Fruit fly (Drosophila melanogaster) whole organism, adult: Measurements from ENCODE around the gene CG17929.

Experiments
- CG11617 ChIP-seq: fragments of 200-800 bp; sonication (Bioruptor generic); optimal IDR thresholded peaks from 2 replicates; lab custom pipeline; 2017; ENCODE audit warnings: mild to moderate bottlenecking, missing biosample characterization, missing genetic modification reagents, missing genetic modification characterization
- CG12768 ChIP-seq: fragments of 200-800 bp; sonication (Bioruptor generic); optimal IDR thresholded peaks from 2 replicates; lab custom pipeline; 2017; ENCODE audit warnings: missing biosample characterization, missing genetic modification characterization, mild to moderate bottlenecking, moderate library complexity, missing genetic modification reagents
- CG14711 ChIP-seq: fragments of 200-800 bp; sonication (Bioruptor generic); optimal IDR thresholded peaks from 2 replicates; lab custom pipeline; 2018; ENCODE audit warnings: missing biosample characterization, mild to moderate bottlenecking, missing genetic modification characterization, moderate library complexity
- CG1620 ChIP-seq: fragments of 200-800 bp; sonication (Bioruptor generic); optimal IDR thresholded peaks from 2 replicates; lab custom pipeline; 2016; ENCODE audit warnings: missing biosample characterization, missing genetic modification characterization
- CG33017 ChIP-seq: fragments of 200-800 bp; sonication (Bioruptor generic); optimal IDR thresholded peaks from 2 replicates; lab custom pipeline; 2018; ENCODE audit warnings: missing biosample characterization, mild to moderate bottlenecking, missing genetic modification characterization, moderate library complexity
- CG5204 ChIP-seq: fragments of 200-800 bp; sonication (Bioruptor generic); optimal IDR thresholded peaks from 2 replicates; lab custom pipeline; 2016; ENCODE audit warnings: missing biosample characterization, missing genetic modification characterization
- CG7045 ChIP-seq: fragments of 200-800 bp; sonication (Bioruptor generic); optimal IDR thresholded peaks from 2 replicates; lab custom pipeline; 2017; ENCODE audit warnings: missing biosample characterization, mild to moderate bottlenecking, missing genetic modification characterization
- CG7101 ChIP-seq: fragments of 200-800 bp; sonication (Bioruptor generic); optimal IDR thresholded peaks from 2 replicates; lab custom pipeline; 2018; ENCODE audit warnings: missing biosample characterization, mild to moderate bottlenecking, missing genetic modification characterization, moderate library complexity
- Clk ChIP-seq: fragments of 200-800 bp; sonication (Bioruptor generic); optimal IDR thresholded peaks from 2 replicates; lab custom pipeline; 2017; ENCODE audit warnings: missing biosample characterization, missing genetic modification characterization
- Crg-1 ChIP-seq: fragments of 200-800 bp; sonication (Bioruptor generic); optimal IDR thresholded peaks from 2 replicates; lab custom pipeline; 2016; ENCODE audit warnings: missing biosample characterization, missing genetic modification characterization
- Hr96 ChIP-seq: fragments of 200-800 bp; sonication (Bioruptor generic); optimal IDR thresholded peaks from 2 replicates; lab custom pipeline; 2016; ENCODE audit warnings: missing biosample characterization, missing genetic modification characterization
- Mnt ChIP-seq: fragments of 200-800 bp; sonication (Bioruptor generic); optimal IDR thresholded peaks from 2 replicates; lab custom pipeline; 2016; ENCODE audit warnings: missing biosample characterization, mild to moderate bottlenecking, missing genetic modification characterization
- bab1 ChIP-seq: fragments of 200-800 bp; sonication (Bioruptor generic); optimal IDR thresholded peaks from 3 replicates; lab custom pipeline; 2019; ENCODE audit warnings: missing biosample characterization, mild to moderate bottlenecking, missing genetic modification characterization, moderate library complexity
- cic ChIP-seq: fragments of 200-800 bp; sonication (Bioruptor generic); optimal IDR thresholded peaks from 2 replicates; lab custom pipeline; 2017; ENCODE audit warnings: missing biosample characterization, mild to moderate bottlenecking, missing genetic modification characterization, moderate library complexity
- cnc ChIP-seq, 2 experiments: fragments of >200 bp; optimal IDR thresholded peaks; 2 replicates each; lab custom pipeline; 2017
- kay ChIP-seq: fragments of 200-800 bp; sonication (Bioruptor generic); peaks from one replicate; lab custom pipeline; 2016; ENCODE audit warnings: missing biosample characterization, missing genetic modification characterization, borderline replicate concordance
- ovo ChIP-seq: fragments of 200-800 bp; sonication (Bioruptor generic); optimal IDR thresholded peaks from 2 replicates; lab custom pipeline; 2016; ENCODE audit warnings: missing biosample characterization, missing genetic modification characterization
- pad ChIP-seq: fragments of 200-800 bp; sonication (Bioruptor generic); optimal IDR thresholded peaks from 3 replicates; lab custom pipeline; 2017; ENCODE audit warnings: missing biosample characterization, missing genetic modification characterization, mild to moderate bottlenecking, moderate library complexity, missing genetic modification reagents
- tj ChIP-seq: fragments of 200-800 bp; sonication (Bioruptor generic); optimal IDR thresholded peaks from 3 replicates; lab custom pipeline; 2017; ENCODE audit warnings: missing biosample characterization, mild to moderate bottlenecking, missing genetic modification characterization, moderate library complexity
- toe ChIP-seq: fragments of 200-800 bp; sonication (Bioruptor generic); optimal IDR thresholded peaks from 2 replicates; lab custom pipeline; 2016; ENCODE audit warnings: missing biosample characterization, missing genetic modification characterization

The CG17929 gene

DNA sequence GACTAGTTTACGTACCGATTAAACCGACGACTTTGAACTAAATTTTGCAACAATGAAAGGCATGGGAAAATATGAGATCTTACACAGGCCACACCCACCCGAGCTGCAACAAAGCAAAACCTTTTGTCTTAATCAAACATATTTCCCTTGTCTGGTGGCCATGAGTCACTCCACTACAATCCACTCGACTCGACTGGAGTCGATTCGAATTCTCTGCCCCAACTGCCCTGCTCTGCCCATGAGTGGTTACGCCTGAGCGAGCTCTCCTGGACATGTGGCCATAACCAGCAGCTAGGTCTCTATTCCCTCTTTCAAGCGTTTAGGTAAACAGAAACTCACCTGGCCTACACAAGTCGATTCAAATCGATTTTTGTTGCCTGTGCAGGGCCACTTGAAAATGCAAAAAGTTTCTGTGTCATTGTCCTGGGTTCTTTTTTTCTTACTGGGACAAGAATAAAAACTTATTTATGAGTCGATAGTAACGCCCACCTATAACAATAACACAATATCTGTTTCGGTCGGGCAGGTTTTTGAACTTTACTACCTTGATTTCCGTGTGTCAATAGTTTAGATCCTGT is 36.5 kb upstream of the CG17929 start:
- no peak for TF ChIP-seq pad (GFP tag; lab: Kevin White, UChicago)
- TF ChIP-seq Mnt (GFP tag; lab: Kevin White, UChicago) = no peak
- no peak for TF ChIP-seq tj (GFP tag; lab: Kevin White, UChicago)
- TF ChIP-seq Crg-1 (GFP tag; lab: Kevin White, UChicago) = no peak
- TF ChIP-seq CG7101 = no peak
- no peak for TF ChIP-seq CG33017 (tag; lab: Kevin White, UChicago)
- no peak for TF ChIP-seq CG1620
- no peak for TF ChIP-seq Clk (GFP tag; lab: Kevin White, UChicago)
- TF ChIP-seq CG7045 (GFP tag; lab: Kevin White, UChicago) = no peak
- TF ChIP-seq toe (GFP tag; lab: Kevin White, UChicago) = no peak
- TF ChIP-seq Hr96 (GFP tag; lab: Kevin White, UChicago) = no peak
- TF ChIP-seq CG14711 (tag; lab: Kevin White, UChicago) = no peak
- TF ChIP-seq cic = no peak
- TF ChIP-seq ovo = no peak
- no peak for TF ChIP-seq cnc (optimal IDR thresholded peaks at IDR 0.05; lab: Kevin White, UChicago)

DNA sequence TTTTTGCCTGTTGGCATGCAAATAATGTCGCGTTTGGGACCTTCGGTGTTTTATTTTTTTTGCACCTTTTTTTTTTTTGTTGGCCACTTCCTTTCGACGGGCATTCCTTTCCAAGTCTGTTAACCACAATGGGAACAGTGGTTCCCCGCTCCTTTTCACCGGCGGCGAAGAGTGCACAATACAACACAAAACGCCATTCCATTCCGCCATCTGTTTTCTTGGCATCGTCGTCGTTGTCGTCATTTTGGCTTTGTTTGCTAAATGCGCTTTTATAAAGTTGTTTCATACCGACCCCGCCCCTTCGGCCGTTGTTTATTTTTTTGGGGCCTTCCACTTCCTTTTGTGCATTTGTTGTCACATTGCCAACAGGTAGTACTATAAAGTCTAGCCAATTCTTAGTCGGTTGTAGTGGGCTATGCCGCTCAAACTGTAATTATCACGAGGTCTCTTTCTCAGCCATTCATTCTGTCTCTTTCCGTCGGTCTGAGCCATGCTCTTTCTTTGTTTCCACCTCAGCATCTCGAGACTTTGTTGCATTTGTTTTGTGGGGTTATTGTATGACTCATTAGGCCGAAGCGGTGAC is 35.0 kb upstream of the CG17929 start:
- TF ChIP-seq CG1620 = peak; percentile 6
- peak; percentile 17 for TF ChIP-seq pad (GFP tag; lab: Kevin White, UChicago)
- TF ChIP-seq Mnt (GFP tag; lab: Kevin White, UChicago) = peak; percentile 21
- peak; percentile 75 for TF ChIP-seq kay (GFP tag; lab: Kevin White, UChicago)
- TF ChIP-seq cnc (optimal IDR thresholded peaks at IDR 0.05; lab: Kevin White, UChicago) = no peak
- peak; percentile 17 for TF ChIP-seq CG11617 (GFP tag; lab: Kevin White, UChicago)
- TF ChIP-seq tj (GFP tag; lab: Kevin White, UChicago) = no peak
- TF ChIP-seq bab1 = no peak

DNA sequence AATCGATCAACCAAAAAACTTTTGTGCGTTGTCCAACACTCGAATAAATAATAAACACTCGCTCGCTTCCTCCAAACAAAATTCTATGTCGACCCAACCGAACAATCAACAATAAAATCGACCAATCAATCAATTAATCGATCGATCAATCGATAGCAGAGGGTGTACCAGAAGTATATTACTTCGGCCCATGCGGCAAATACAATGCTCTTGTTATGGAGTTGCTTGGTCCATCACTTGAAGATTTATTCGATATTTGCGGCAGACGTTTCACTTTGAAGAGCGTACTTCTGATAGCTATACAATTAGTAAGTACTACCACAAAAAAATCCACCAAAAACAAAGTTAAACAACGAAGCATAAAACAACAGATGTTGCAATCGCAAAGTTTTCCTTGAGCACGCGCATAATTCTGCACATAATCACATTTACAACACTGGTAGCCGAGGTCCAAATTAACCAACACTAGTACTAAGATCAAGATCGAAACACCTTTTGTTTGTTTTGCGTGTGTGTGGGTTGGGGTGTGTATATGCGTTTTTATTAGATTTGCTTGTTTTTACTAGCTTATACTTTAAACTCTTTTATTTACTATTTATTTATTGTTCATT is 29.7 kb upstream of the CG17929 start:
- TF ChIP-seq kay (GFP tag; lab: Kevin White, UChicago) = no peak
- TF ChIP-seq bab1 = no peak
- TF ChIP-seq tj (GFP tag; lab: Kevin White, UChicago) = no peak
- TF ChIP-seq CG7101 = no peak
- no peak for TF ChIP-seq cic
- no peak for TF ChIP-seq Crg-1 (GFP tag; lab: Kevin White, UChicago)
- no peak for TF ChIP-seq CG1620

DNA sequence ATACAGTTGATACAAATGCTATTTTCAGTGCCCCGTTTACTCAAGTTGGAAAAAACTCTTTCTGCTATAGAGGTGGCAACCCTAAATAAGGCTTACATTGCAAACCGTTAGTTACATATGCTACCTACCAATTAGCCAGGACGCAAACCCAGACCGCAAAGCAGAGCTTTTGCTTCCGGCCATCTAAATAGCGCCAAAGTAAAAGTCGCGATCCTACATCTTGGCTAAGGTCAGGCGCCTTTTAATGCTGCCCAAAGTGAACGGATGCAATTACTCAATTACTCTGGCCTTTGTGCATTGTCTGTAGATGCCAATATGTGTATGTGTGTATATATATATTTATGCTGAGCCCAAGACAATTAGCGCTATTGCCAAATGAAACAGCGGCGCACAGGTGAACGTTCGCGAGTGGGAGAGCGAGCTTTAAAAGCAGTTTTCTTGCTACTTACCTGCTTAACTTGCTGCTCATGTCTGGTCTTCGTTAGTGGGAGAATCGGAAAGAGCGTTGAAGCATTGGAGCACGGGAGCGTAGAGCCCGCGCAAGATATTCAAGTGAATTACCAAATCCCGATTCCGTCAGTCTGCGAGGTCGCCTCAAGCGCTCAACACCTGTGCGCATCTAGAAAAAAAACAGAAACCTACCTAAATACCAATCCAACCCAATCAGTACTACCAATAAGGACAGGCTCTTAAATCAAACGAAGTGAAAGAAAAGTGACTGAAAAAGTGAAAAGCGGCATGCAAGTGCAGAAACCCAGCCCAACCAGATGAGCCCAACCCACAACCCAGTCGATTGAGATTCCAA is 19.9 kb upstream of the CG17929 start, which contains the start of gene Zip89B:
Gene Zip89B (plus strand): TSS at position 574 of the 805 bp plus-strand sequence.
- TF ChIP-seq Mnt (GFP tag; lab: Kevin White, UChicago) = peak; percentile 7
- TF ChIP-seq ovo = peak; percentile 93
- TF ChIP-seq Hr96 (GFP tag; lab: Kevin White, UChicago) = no peak
- no peak for TF ChIP-seq pad (GFP tag; lab: Kevin White, UChicago)
- TF ChIP-seq kay (GFP tag; lab: Kevin White, UChicago) = no peak
- TF ChIP-seq CG33017 (tag; lab: Kevin White, UChicago) = peak; percentile 36
- peak; percentile 89 for TF ChIP-seq tj (GFP tag; lab: Kevin White, UChicago)
- TF ChIP-seq CG11617 (GFP tag; lab: Kevin White, UChicago) = no peak
- no peak for TF ChIP-seq CG7101
- peak; percentile 0 for TF ChIP-seq bab1
- TF ChIP-seq CG1620 = no peak
- TF ChIP-seq cic = peak; percentile 34
- TF ChIP-seq Crg-1 (GFP tag; lab: Kevin White, UChicago) = peak; percentile 6
- no peak for TF ChIP-seq CG5204 (GFP tag; lab: Kevin White, UChicago)
- no peak for TF ChIP-seq CG7045 (GFP tag; lab: Kevin White, UChicago)
- no peak for TF ChIP-seq Clk (GFP tag; lab: Kevin White, UChicago)
- TF ChIP-seq CG14711 (tag; lab: Kevin White, UChicago) = peak; percentile 76
- no peak for TF ChIP-seq CG12768 (GFP tag; lab: Kevin White, UChicago)
- no peak for TF ChIP-seq toe (GFP tag; lab: Kevin White, UChicago)
- TF ChIP-seq cnc (optimal IDR thresholded peaks at IDR 0.05; lab: Kevin White, UChicago) = no peak

DNA sequence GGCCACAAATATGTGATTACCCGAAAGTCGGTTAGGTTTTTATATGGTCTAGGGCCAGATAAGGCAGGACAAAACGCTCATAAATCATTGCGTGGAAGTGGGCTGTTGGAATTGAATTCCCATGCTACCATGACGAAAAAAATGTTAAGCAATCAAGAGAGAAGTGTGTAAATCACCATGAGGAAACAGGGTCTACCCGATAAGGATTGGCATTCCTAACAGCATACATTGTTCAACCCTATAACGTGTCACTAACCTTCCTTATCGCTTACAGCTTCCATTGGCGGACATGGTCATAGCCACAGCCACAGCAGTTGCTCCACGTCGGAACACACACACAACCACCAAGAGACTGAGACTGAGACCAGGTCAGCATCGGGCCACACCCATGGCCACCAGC is 17.2 kb upstream of the CG17929 start:
- TF ChIP-seq kay (GFP tag; lab: Kevin White, UChicago) = no peak
- TF ChIP-seq CG11617 (GFP tag; lab: Kevin White, UChicago) = no peak
- no peak for TF ChIP-seq Clk (GFP tag; lab: Kevin White, UChicago)
- no peak for TF ChIP-seq pad (GFP tag; lab: Kevin White, UChicago)
